Worm (Caenorhabditis elegans) whole organism, L3 larva: ENCODE results near the gene clec-184.
A peak's percentile ranks its signal among the peaks of the same experiment; 100 is the strongest.

ENCODE experiments used
- R02D3.7 ChIP-seq: fragments of 150-350 bp; optimal IDR thresholded peaks from 2 replicates; lab custom pipeline; 2014; ENCODE audit warnings: missing biosample characterization, missing genetic modification characterization
- ZK546.5 ChIP-seq: sonication (generic microtip); optimal IDR thresholded peaks from 2 replicates; lab custom pipeline; 2017; ENCODE audit warnings: missing biosample characterization, missing genetic modification characterization
- aly-2 ChIP-seq: fragments of 150-350 bp; optimal IDR thresholded peaks from 2 replicates; lab custom pipeline; 2014; ENCODE audit warnings: missing biosample characterization, missing genetic modification characterization
- ama-1 ChIP-seq: fragments of 150-350 bp; optimal IDR thresholded peaks from 2 replicates; lab custom pipeline; 2018
- ceh-16 ChIP-seq: sonication (generic microtip); optimal IDR thresholded peaks from 2 replicates; lab custom pipeline; 2017; ENCODE audit warnings: missing biosample characterization, missing genetic modification characterization
- ceh-28 ChIP-seq: fragments of 150-350 bp; optimal IDR thresholded peaks from 2 replicates; lab custom pipeline; 2014; ENCODE audit warnings: missing biosample characterization, missing genetic modification reagents, missing genetic modification characterization
- ceh-82 ChIP-seq: fragments of 150-350 bp; optimal IDR thresholded peaks from 2 replicates; lab custom pipeline; 2014; ENCODE audit warnings: missing biosample characterization, missing genetic modification characterization
- ceh-9 ChIP-seq: sonication (generic microtip); optimal IDR thresholded peaks from 2 replicates; lab custom pipeline; 2018; ENCODE audit warnings: missing biosample characterization, missing genetic modification characterization
- daf-12 ChIP-seq: fragments of 150-350 bp; optimal IDR thresholded peaks from 2 replicates; lab custom pipeline; 2014; ENCODE audit warnings: missing biosample characterization, missing genetic modification reagents, missing genetic modification characterization
- elt-1 ChIP-seq: fragments of 150-350 bp; optimal IDR thresholded peaks from 2 replicates; lab custom pipeline; 2014; ENCODE audit warnings: missing biosample characterization, missing genetic modification characterization
- elt-2 ChIP-seq: sonication (generic microtip); optimal IDR thresholded peaks from 2 replicates; lab custom pipeline; 2016; ENCODE audit warnings: missing genetic modification reagents, mild to moderate bottlenecking, missing genetic modification characterization, missing compliant biosample characterization
- eor-1 ChIP-seq, 2 experiments: fragments of 150-350 bp; optimal IDR thresholded peaks; 2 replicates each; lab custom pipeline; 2014 to 2018; ENCODE audit warnings: missing biosample characterization in 2 of 2, missing genetic modification characterization in 2 of 2
- fkh-10 ChIP-seq: sonication (generic microtip); optimal IDR thresholded peaks from 2 replicates; lab custom pipeline; 2017; ENCODE audit warnings: missing biosample characterization, missing genetic modification reagents, missing genetic modification characterization
- fkh-2 ChIP-seq: fragments of 150-350 bp; optimal IDR thresholded peaks from 2 replicates; lab custom pipeline; 2014; ENCODE audit warnings: missing biosample characterization, missing genetic modification reagents, missing genetic modification characterization
- jun-1 ChIP-seq: fragments of 150-350 bp; optimal IDR thresholded peaks from 2 replicates; lab custom pipeline; 2014; ENCODE audit warnings: missing biosample characterization, missing genetic modification reagents, missing genetic modification characterization
- mdl-1 ChIP-seq: fragments of 150-350 bp; optimal IDR thresholded peaks from 2 replicates; lab custom pipeline; 2014; ENCODE audit warnings: missing biosample characterization, missing genetic modification characterization
- mml-1 ChIP-seq: fragments of 150-350 bp; sonication (generic microtip); optimal IDR thresholded peaks from 3 replicates; lab custom pipeline; 2014; ENCODE audit warnings: missing biosample characterization, missing genetic modification characterization
- nhr-12 ChIP-seq: fragments of 150-350 bp; optimal IDR thresholded peaks from 2 replicates; lab custom pipeline; 2014; ENCODE audit warnings: missing biosample characterization, missing genetic modification characterization
- nhr-23 ChIP-seq: fragments of 150-350 bp; optimal IDR thresholded peaks from 2 replicates; lab custom pipeline; 2014; ENCODE audit warnings: missing biosample characterization, missing genetic modification reagents, missing genetic modification characterization
- nhr-25 ChIP-seq: sonication (generic microtip); optimal IDR thresholded peaks from 2 replicates; lab custom pipeline; 2017; ENCODE audit warnings: missing biosample characterization, missing genetic modification characterization
- nhr-28 ChIP-seq: fragments of 150-350 bp; optimal IDR thresholded peaks from 2 replicates; lab custom pipeline; 2014; ENCODE audit warnings: missing biosample characterization, missing genetic modification characterization
- nhr-43 ChIP-seq: sonication (generic microtip); optimal IDR thresholded peaks from 2 replicates; lab custom pipeline; 2016; ENCODE audit warnings: mild to moderate bottlenecking, missing genetic modification characterization, missing compliant biosample characterization; ENCODE audit not compliant: poor library complexity, severe bottlenecking
- nhr-76 ChIP-seq: fragments of 150-350 bp; sonication (generic microtip); optimal IDR thresholded peaks from 5 replicates; lab custom pipeline; 2014; ENCODE audit warnings: missing biosample characterization, missing genetic modification characterization
- pqm-1 ChIP-seq: fragments of 150-350 bp; optimal IDR thresholded peaks from 2 replicates; lab custom pipeline; 2017; ENCODE audit warnings: missing biosample characterization, missing genetic modification characterization, inconsistent platforms
- sea-2 ChIP-seq: fragments of 150-350 bp; sonication (generic microtip); optimal IDR thresholded peaks from 4 replicates; lab custom pipeline; 2014; ENCODE audit warnings: missing biosample characterization, missing genetic modification reagents, missing genetic modification characterization
- skn-1 ChIP-seq: fragments of 150-350 bp; optimal IDR thresholded peaks from 2 replicates; lab custom pipeline; 2014; ENCODE audit warnings: missing biosample characterization, missing genetic modification characterization
- snpc-4 ChIP-seq: fragments of 150-350 bp; optimal IDR thresholded peaks from 2 replicates; lab custom pipeline; 2014; ENCODE audit warnings: missing biosample characterization, missing genetic modification characterization
- unc-39 ChIP-seq: sonication (generic microtip); optimal IDR thresholded peaks from 4 replicates; lab custom pipeline; 2017; ENCODE audit warnings: missing biosample characterization, missing genetic modification characterization
- unc-62 ChIP-seq: fragments of 150-350 bp; sonication (generic microtip); optimal IDR thresholded peaks from 4 replicates; lab custom pipeline; 2014; ENCODE audit warnings: missing biosample characterization, missing genetic modification reagents, missing genetic modification characterization
- zag-1 ChIP-seq: fragments of 150-350 bp; optimal IDR thresholded peaks from 2 replicates; lab custom pipeline; 2014; ENCODE audit warnings: missing biosample characterization, missing genetic modification characterization
- ztf-11 ChIP-seq: fragments of 150-350 bp; optimal IDR thresholded peaks from 2 replicates; lab custom pipeline; 2014; ENCODE audit warnings: missing biosample characterization, missing genetic modification characterization
- ztf-4 ChIP-seq: fragments of 150-350 bp; optimal IDR thresholded peaks from 2 replicates; lab custom pipeline; 2014; ENCODE audit warnings: missing biosample characterization, missing genetic modification characterization

clec-184 gene

ce11 chrIV:12428467-12428866 is 4.0 kb upstream of the clec-184 start, which contains the start of gene col-130:
Gene col-130 (minus strand): TSS chrIV:12428516.
- TF ChIP-seq R02D3.7 (tag; lab: Kevin White, UChicago) = no peak
- TF ChIP-seq unc-62 (GFP tag; lab: Kevin White, UChicago) = no peak
- no peak for TF ChIP-seq ceh-28 (tag; lab: Kevin White, UChicago)
- no peak for TF ChIP-seq mdl-1
- no peak for TF ChIP-seq fkh-10
- no peak for TF ChIP-seq ceh-9 (tag; lab: Kevin White, UChicago)
- no peak for TF ChIP-seq unc-39
- TF ChIP-seq eor-1 (tag; optimal IDR thresholded peaks at IDR 0.05; lab: Kevin White, UChicago) = no peak
- no peak for TF ChIP-seq skn-1 (tag; lab: Kevin White, UChicago)
- TF ChIP-seq nhr-12 (tag; lab: Kevin White, UChicago) = no peak
- TF ChIP-seq ceh-82 (tag; lab: Kevin White, UChicago) = no peak
- no peak for TF ChIP-seq nhr-43 (tag; lab: Kevin White, UChicago)
- no peak for TF ChIP-seq ztf-11 (tag; lab: Kevin White, UChicago)

ce11 chrIV:12429504-12429903 is 2.9 kb upstream of the clec-184 start:
- TF ChIP-seq nhr-25 = peak; percentile 89
- no peak for TF ChIP-seq mml-1 (tag; lab: Kevin White, UChicago)
- peak; percentile 81 for TF ChIP-seq elt-1
- TF ChIP-seq, all 47 proteins: peak for 2

- TF ChIP-seq nhr-12 (tag; lab: Kevin White, UChicago) (no peak), aly-2 (no peak), ceh-9 (tag; lab: Kevin White, UChicago) (no peak), ceh-28 (tag; lab: Kevin White, UChicago) (no peak), pqm-1 (tag; lab: Kevin White, UChicago) (no peak), R02D3.7 (tag; lab: Kevin White, UChicago) (no peak), nhr-28 (tag; lab: Kevin White, UChicago) (no peak), ceh-82 (tag; lab: Kevin White, UChicago) (no peak), unc-39 (no peak), ceh-16 (no peak), ztf-4 (tag; lab: Kevin White, UChicago) (no peak), nhr-23 (tag; lab: Kevin White, UChicago) (no peak), sea-2 (GFP tag; lab: Kevin White, UChicago) (no peak), nhr-76 (tag; lab: Kevin White, UChicago) (no peak)
Measured at ce11 chrIV:12431755-12432154, 685 bp upstream of the clec-184 start.

ce11 chrIV:12435442-12435841 is 3.0 kb downstream of the clec-184 start, which contains the start of gene irg-4:
Gene irg-4 (plus strand): TSS chrIV:12435833.
- peak; percentile 91 for TF ChIP-seq pqm-1 (tag; lab: Kevin White, UChicago)
- no peak for TF ChIP-seq skn-1 (tag; lab: Kevin White, UChicago)
- TF ChIP-seq elt-2 (tag; lab: Kevin White, UChicago) = peak; percentile 96
- TF ChIP-seq jun-1 (tag; lab: Kevin White, UChicago) = peak; percentile 23

- TF ChIP-seq ZK546.5 (tag; lab: Kevin White, UChicago) (no peak), ceh-82 (tag; lab: Kevin White, UChicago) (no peak), nhr-76 (tag; lab: Kevin White, UChicago) (no peak), fkh-2 (no peak), snpc-4 (no peak), zag-1 (tag; lab: Kevin White, UChicago) (no peak), ceh-28 (tag; lab: Kevin White, UChicago) (no peak), mdl-1 (no peak), aly-2 (no peak), jun-1 (tag; lab: Kevin White, UChicago) (no peak), mml-1 (tag; lab: Kevin White, UChicago) (no peak), unc-62 (GFP tag; lab: Kevin White, UChicago) (no peak), daf-12 (tag; lab: Kevin White, UChicago) (no peak)
Measured at ce11 chrIV:12438359-12438758, 5.9 kb downstream of the clec-184 start, which contains the start of gene clec-185. Gene clec-185 (plus strand): TSS chrIV:12438659.

- TF ChIP-seq ceh-9 (tag; lab: Kevin White, UChicago) (no peak), ama-1 (lab: Kevin White, UChicago) (no peak), fkh-2 (no peak), nhr-28 (tag; lab: Kevin White, UChicago) (no peak), fkh-10 (no peak)
Measured at ce11 chrIV:12441715-12442114, 9.3 kb downstream of the clec-184 start, which contains the start of gene C25G4.17. Gene C25G4.17 (plus strand): TSS chrIV:12442015.
